Worm (Caenorhabditis elegans) whole organism, L4 larva: ENCODE results near the gene yju-2.

Experiments
- D1046.2 ChIP-seq: fragments of 200-800 bp; sonication (Bioruptor generic); IDR thresholded peaks from 2 replicates; pipeline ENCODE4 v1.3.6; 2022; ENCODE audit warnings: missing genetic modification characterization, missing compliant biosample characterization
- F10B5.3 ChIP-seq: sonication (generic microtip); optimal IDR thresholded peaks from 2 replicates; lab custom pipeline; 2016; ENCODE audit warnings: mild to moderate bottlenecking, missing genetic modification characterization, missing compliant biosample characterization
- F26F4.8 ChIP-seq: fragments of 200-800 bp; sonication (Bioruptor generic); conservative IDR thresholded peaks from 2 replicates; pipeline ENCODE4 v1.3.6; 2022; ENCODE audit warnings: missing genetic modification characterization, missing compliant biosample characterization
- Y105C5A.15 ChIP-seq: fragments of 200-800 bp; sonication (Bioruptor generic); IDR thresholded peaks from 2 replicates; pipeline ENCODE4 v1.3.6; 2022; ENCODE audit warnings: missing genetic modification characterization, missing compliant biosample characterization
- Y5F2A.4 ChIP-seq: fragments of 200-800 bp; sonication (Bioruptor generic); optimal IDR thresholded peaks from 2 replicates; lab custom pipeline; 2018; ENCODE audit warnings: mild to moderate bottlenecking, missing genetic modification characterization, missing compliant biosample characterization
- Y75B8A.6 ChIP-seq: fragments of 200-800 bp; sonication (Bioruptor generic); IDR thresholded peaks from 2 replicates; pipeline ENCODE4 v1.3.6; 2022; ENCODE audit warnings: missing genetic modification reagents, missing genetic modification characterization, missing compliant biosample characterization
- aha-1 ChIP-seq: fragments of 150-350 bp; peaks from one replicate; lab custom pipeline; 2014; ENCODE audit warnings: missing biosample characterization, missing genetic modification characterization
- ama-1 ChIP-seq: fragments of 150-350 bp; optimal IDR thresholded peaks from 2 replicates; lab custom pipeline; 2014; ENCODE audit warnings: inconsistent platforms, mixed read lengths
- arid-1 ChIP-seq: fragments of 200-800 bp; sonication (Bioruptor generic); conservative IDR thresholded peaks from 2 replicates; pipeline ENCODE4 v1.3.6; 2022; ENCODE audit warnings: missing genetic modification reagents, missing genetic modification characterization, missing compliant biosample characterization
- attf-4 ChIP-seq: sonication (generic microtip); optimal IDR thresholded peaks from 3 replicates; lab custom pipeline; 2017; ENCODE audit warnings: missing biosample characterization, missing genetic modification characterization
- ceh-20 ChIP-seq: fragments of 200-800 bp; sonication (Bioruptor generic); IDR thresholded peaks from 2 replicates; pipeline ENCODE4 v1.3.6; 2022; ENCODE audit warnings: missing genetic modification reagents, missing genetic modification characterization, missing compliant biosample characterization
- ceh-32 ChIP-seq: sonication (generic microtip); optimal IDR thresholded peaks from 2 replicates; lab custom pipeline; 2016; ENCODE audit warnings: mild to moderate bottlenecking, missing genetic modification characterization, missing compliant biosample characterization; ENCODE audit not compliant: poor library complexity
- ceh-44 ChIP-seq: fragments of 200-800 bp; sonication (Bioruptor generic); IDR thresholded peaks from 2 replicates; pipeline ENCODE4 v1.3.6; 2022; ENCODE audit warnings: missing genetic modification reagents, missing genetic modification characterization, missing compliant biosample characterization
- cey-2 ChIP-seq: sonication (generic microtip); optimal IDR thresholded peaks from 3 replicates; lab custom pipeline; 2017; ENCODE audit warnings: missing genetic modification characterization, mild to moderate bottlenecking, missing compliant biosample characterization, antibody characterized with exemption, borderline replicate concordance; ENCODE audit not compliant: insufficient read depth
- daf-12 ChIP-seq: fragments of 150-350 bp; optimal IDR thresholded peaks from 2 replicates; lab custom pipeline; 2014; ENCODE audit warnings: missing biosample characterization, missing genetic modification reagents, missing genetic modification characterization
- dmd-9 ChIP-seq: fragments of 200-800 bp; sonication (Bioruptor generic); IDR thresholded peaks from 2 replicates; pipeline ENCODE4 v1.3.6; 2022; ENCODE audit warnings: missing genetic modification reagents, missing genetic modification characterization, missing compliant biosample characterization
- duxl-1 ChIP-seq: sonication (generic microtip); optimal IDR thresholded peaks from 2 replicates; lab custom pipeline; 2016; ENCODE audit warnings: mild to moderate bottlenecking, missing genetic modification characterization, moderate library complexity, missing compliant biosample characterization; ENCODE audit not compliant: poor library complexity
- dve-1 ChIP-seq: sonication (generic microtip); optimal IDR thresholded peaks from 2 replicates; lab custom pipeline; 2017; ENCODE audit warnings: antibody characterized with exemption, mild to moderate bottlenecking, missing genetic modification characterization, missing compliant biosample characterization; ENCODE audit not compliant: insufficient read depth
- fos-1 ChIP-seq: fragments of 150-350 bp; optimal IDR thresholded peaks from 2 replicates; lab custom pipeline; 2014; ENCODE audit warnings: missing biosample characterization, missing genetic modification characterization
- gei-8 ChIP-seq: fragments of 200-800 bp; sonication (Bioruptor generic); optimal IDR thresholded peaks from 2 replicates; lab custom pipeline; 2018; ENCODE audit warnings: mild to moderate bottlenecking, missing genetic modification characterization, missing compliant biosample characterization
- jun-1 ChIP-seq: fragments of 150-350 bp; optimal IDR thresholded peaks from 2 replicates; lab custom pipeline; 2014; ENCODE audit warnings: missing biosample characterization, missing genetic modification reagents, missing genetic modification characterization
- lim-7 ChIP-seq: fragments of 200-800 bp; sonication (Bioruptor generic); IDR thresholded peaks from 2 replicates; pipeline ENCODE4 v1.3.6; 2022; ENCODE audit warnings: missing genetic modification characterization, missing compliant biosample characterization
- lin-1 ChIP-seq: fragments of 200-800 bp; sonication (Bioruptor generic); IDR thresholded peaks from 2 replicates; pipeline ENCODE4 v1.3.6; 2022; ENCODE audit warnings: missing genetic modification reagents, missing genetic modification characterization, missing compliant biosample characterization
- lin-13 ChIP-seq: fragments of 150-350 bp; optimal IDR thresholded peaks from 2 replicates; lab custom pipeline; 2014; ENCODE audit warnings: missing biosample characterization, missing genetic modification reagents, missing genetic modification characterization
- lir-3 ChIP-seq: sonication (generic microtip); optimal IDR thresholded peaks from 2 replicates; lab custom pipeline; 2016; ENCODE audit warnings: mild to moderate bottlenecking, missing genetic modification characterization, missing compliant biosample characterization
- madf-5 ChIP-seq, 2 experiments: fragments of 200-800 bp; sonication (Bioruptor generic); IDR thresholded peaks; 2 replicates each; pipeline ENCODE4 v1.3.6; 2022; ENCODE audit warnings: missing compliant biosample characterization in 2 of 2, missing genetic modification characterization in 2 of 2
- mdl-1 ChIP-seq, 2 experiments: fragments of 150-350 bp in 1 of 2; sonication (generic microtip) in 1 of 2; optimal IDR thresholded peaks; 2 replicates each; lab custom pipeline; 2014 to 2017; ENCODE audit warnings: missing biosample characterization in 2 of 2, missing genetic modification characterization in 2 of 2
- mdt-29 ChIP-seq: fragments of 200-800 bp; sonication (Bioruptor generic); IDR thresholded peaks from 2 replicates; pipeline ENCODE4 v1.3.6; 2022; ENCODE audit warnings: missing genetic modification reagents, missing genetic modification characterization, missing compliant biosample characterization
- mep-1 ChIP-seq: fragments of 150-350 bp; sonication (generic microtip); optimal IDR thresholded peaks from 3 replicates; lab custom pipeline; 2014; ENCODE audit warnings: missing biosample characterization, missing genetic modification characterization
- mes-2 ChIP-seq: sonication (generic microtip); optimal IDR thresholded peaks from 2 replicates; lab custom pipeline; 2016; ENCODE audit warnings: missing genotype, mild to moderate bottlenecking, missing genetic modification characterization, missing compliant biosample characterization; ENCODE audit not compliant: poor library complexity, severe bottlenecking
- mxl-2 ChIP-seq: fragments of 200-800 bp; sonication (Bioruptor generic); conservative IDR thresholded peaks from 2 replicates; pipeline ENCODE4 v1.3.6; 2022; ENCODE audit warnings: missing genetic modification reagents, missing genetic modification characterization, missing compliant biosample characterization
- mxl-3 ChIP-seq: fragments of 200-800 bp; sonication (Bioruptor generic); optimal IDR thresholded peaks from 2 replicates; lab custom pipeline; 2018; ENCODE audit warnings: mild to moderate bottlenecking, missing genetic modification characterization, missing compliant biosample characterization
- nhr-25 ChIP-seq: sonication (generic microtip); optimal IDR thresholded peaks from 2 replicates; lab custom pipeline; 2017; ENCODE audit warnings: missing genetic modification characterization, mild to moderate bottlenecking, missing compliant biosample characterization, antibody characterized with exemption, moderate library complexity, borderline replicate concordance; ENCODE audit not compliant: insufficient read depth
- nhr-42 ChIP-seq: fragments of 200-800 bp; sonication (Bioruptor generic); IDR thresholded peaks from 2 replicates; pipeline ENCODE4 v1.3.6; 2022; ENCODE audit warnings: missing genetic modification characterization, missing compliant biosample characterization
- nhr-48 ChIP-seq: sonication (generic microtip); optimal IDR thresholded peaks from 2 replicates; lab custom pipeline; 2016; ENCODE audit warnings: mild to moderate bottlenecking, missing genetic modification characterization, missing compliant biosample characterization
- nhr-76 ChIP-seq: fragments of 150-350 bp; optimal IDR thresholded peaks from 2 replicates; lab custom pipeline; 2014; ENCODE audit warnings: missing biosample characterization, missing genetic modification characterization
- nhr-77 ChIP-seq: fragments of 150-350 bp; optimal IDR thresholded peaks from 2 replicates; lab custom pipeline; 2014; ENCODE audit warnings: missing biosample characterization, missing genetic modification characterization
- pqm-1 ChIP-seq: sonication (generic microtip); optimal IDR thresholded peaks from 2 replicates; lab custom pipeline; 2017; ENCODE audit warnings: missing biosample characterization, missing genetic modification characterization
- rbr-2 ChIP-seq: sonication (generic microtip); optimal IDR thresholded peaks from 2 replicates; lab custom pipeline; 2016; ENCODE audit warnings: missing genotype, missing genetic modification characterization, missing compliant biosample characterization
- sdz-12 ChIP-seq: fragments of 200-800 bp; sonication (Bioruptor generic); optimal IDR thresholded peaks from 2 replicates; lab custom pipeline; 2018; ENCODE audit warnings: mild to moderate bottlenecking, missing genetic modification characterization, missing compliant biosample characterization
- set-16 ChIP-seq: fragments of 200-800 bp; sonication (Bioruptor generic); IDR thresholded peaks from 2 replicates; pipeline ENCODE4 v1.3.6; 2022; ENCODE audit warnings: missing genetic modification reagents, missing genetic modification characterization, missing compliant biosample characterization
- snpc-1.2 ChIP-seq: fragments of 200-800 bp; sonication (Bioruptor generic); IDR thresholded peaks from 2 replicates; pipeline ENCODE4 v1.3.6; 2022; ENCODE audit warnings: missing genetic modification reagents, missing genetic modification characterization, missing compliant biosample characterization
- snpc-4 ChIP-seq: fragments of 150-350 bp; optimal IDR thresholded peaks from 2 replicates; lab custom pipeline; 2014; ENCODE audit warnings: missing biosample characterization, missing genetic modification characterization
- tag-97 ChIP-seq: fragments of 200-800 bp; sonication (Bioruptor generic); IDR thresholded peaks from 2 replicates; pipeline ENCODE4 v1.3.6; 2022; ENCODE audit warnings: missing genetic modification characterization, missing compliant biosample characterization
- unc-130 ChIP-seq: sonication (generic microtip); optimal IDR thresholded peaks from 2 replicates; lab custom pipeline; 2016; ENCODE audit warnings: missing genetic modification reagents, missing genetic modification characterization, missing compliant biosample characterization
- zag-1 ChIP-seq: fragments of 150-350 bp; optimal IDR thresholded peaks from 2 replicates; lab custom pipeline; 2014; ENCODE audit warnings: missing biosample characterization, missing genetic modification characterization
- zfp-2 ChIP-seq: sonication (generic microtip); optimal IDR thresholded peaks from 2 replicates; lab custom pipeline; 2016; ENCODE audit warnings: mild to moderate bottlenecking, missing genetic modification characterization, missing compliant biosample characterization
- zip-11 ChIP-seq: fragments of 200-800 bp; sonication (Bioruptor generic); IDR thresholded peaks from 2 replicates; pipeline ENCODE4 v1.3.6; 2022; ENCODE audit warnings: missing genetic modification characterization, missing compliant biosample characterization
- ztf-11 ChIP-seq: fragments of 150-350 bp; optimal IDR thresholded peaks from 2 replicates; lab custom pipeline; 2014; ENCODE audit warnings: missing biosample characterization, missing genetic modification characterization
- ztf-7 ChIP-seq: fragments of 150-350 bp; optimal IDR thresholded peaks from 2 replicates; lab custom pipeline; 2014; ENCODE audit warnings: missing biosample characterization, missing genetic modification characterization

The yju-2 gene

DNA sequence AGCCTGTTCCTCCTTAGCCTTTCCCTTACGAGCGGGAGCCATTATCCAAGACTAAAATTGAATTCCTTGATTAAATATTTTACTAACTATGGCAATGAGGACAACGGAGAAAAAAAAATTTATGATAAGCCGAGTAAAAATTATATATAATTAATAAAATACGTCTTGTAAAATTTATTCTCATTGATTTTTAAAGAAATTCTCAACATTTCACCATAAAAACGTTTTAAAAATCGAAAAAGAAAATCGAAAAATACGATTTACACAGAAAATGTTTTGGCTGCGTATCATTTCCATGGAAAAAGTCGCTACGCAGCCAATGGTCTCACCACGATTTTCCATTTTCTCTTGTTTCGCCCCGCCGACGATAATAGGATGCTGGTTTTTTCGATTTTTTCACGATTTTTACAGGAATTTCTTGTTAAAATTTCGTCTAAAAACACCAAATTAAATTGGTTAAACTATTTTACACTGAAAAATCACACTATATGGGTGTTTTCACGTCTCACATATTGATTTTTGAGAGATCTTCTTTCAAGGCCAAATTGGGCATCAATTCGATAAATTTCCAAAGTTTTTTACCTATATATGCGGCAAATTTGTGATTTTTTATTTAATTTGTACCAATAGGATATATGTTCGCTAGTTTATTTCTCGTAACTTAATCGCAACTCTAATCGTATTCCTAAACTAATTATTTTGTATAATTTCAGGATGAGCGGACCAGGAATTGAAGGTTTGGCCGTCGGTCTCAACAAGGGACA lies 4.4 kb upstream of the yju-2 start, which contains the start of the genes rps-14 and rpl-36 (continued):
- TF ChIP-seq madf-5 (GFP tag; IDR thresholded peaks at IDR 0.05; lab: Robert Waterston, UW) (no peak), fos-1 (tag; lab: Kevin White, UChicago) (no peak), mep-1 (peak; percentile 91), F26F4.8 (GFP tag; lab: Robert Waterston, UW) (no peak), gei-8 (GFP tag; lab: Kevin White, UChicago) (no peak), ama-1 (lab: Kevin White, UChicago) (peak; percentile 71), set-16 (GFP tag; lab: Robert Waterston, UW) (no peak), dve-1 (tag; lab: Kevin White, UChicago) (peak; percentile 95), rbr-2 (tag; lab: Kevin White, UChicago) (peak; percentile 81), cey-2 (tag; lab: Kevin White, UChicago) (no peak), mdt-29 (no peak), zfp-2 (peak; percentile 95), mxl-3 (GFP tag; lab: Kevin White, UChicago) (no peak), mdl-1 (tag; optimal IDR thresholded peaks at IDR 0.05; lab: Kevin White, UChicago) (peak in 1 of 2 experiments; percentile 16), sdz-12 (GFP tag; lab: Kevin White, UChicago) (no peak), daf-12 (tag; lab: Kevin White, UChicago) (no peak), zag-1 (tag; lab: Kevin White, UChicago) (no peak), nhr-25 (tag; lab: Kevin White, UChicago) (peak; percentile 62), lin-13 (GFP tag; lab: Kevin White, UChicago) (peak; percentile 60), unc-130 (GFP tag; lab: Kevin White, UChicago) (no peak), mes-2 (tag; lab: Kevin White, UChicago) (peak; percentile 92), tag-97 (no peak), nhr-77 (tag; lab: Kevin White, UChicago) (peak; percentile 94), snpc-1.2 (0 out of 2 replicates have a peak, but pooled peaks have one; percentile 9), arid-1 (0 out of 2 replicates have a peak, but pooled peaks have one; percentile 28), snpc-4 (tag; lab: Kevin White, UChicago) (peak; percentile 17), nhr-76 (tag; lab: Kevin White, UChicago) (no peak), ceh-32 (tag; lab: Kevin White, UChicago) (no peak), dmd-9 (GFP tag; lab: Robert Waterston, UW) (no peak), aha-1 (peak; percentile 98), duxl-1 (tag; lab: Kevin White, UChicago) (peak; percentile 76), pqm-1 (tag; lab: Kevin White, UChicago) (no peak), lir-3 (tag; lab: Kevin White, UChicago) (no peak), ceh-44 (GFP tag; lab: Robert Waterston, UW) (no peak), Y75B8A.6 (GFP tag; lab: Robert Waterston, UW) (no peak), jun-1 (tag; lab: Kevin White, UChicago) (peak; percentile 21), ztf-11 (tag; lab: Kevin White, UChicago) (no peak), F10B5.3 (tag; lab: Kevin White, UChicago) (no peak), mxl-2 (GFP tag; lab: Robert Waterston, UW) (no peak), zip-11 (GFP tag; lab: Robert Waterston, UW) (no peak), Y5F2A.4 (GFP tag; lab: Kevin White, UChicago) (no peak), lim-7 (GFP tag; lab: Robert Waterston, UW) (no peak), ceh-20 (GFP tag; lab: Robert Waterston, UW) (peak; percentile 63; the same call in 1 of the 2 replicates), attf-4 (tag; lab: Kevin White, UChicago) (no peak), ztf-7 (tag; lab: Kevin White, UChicago) (peak; percentile 75), nhr-42 (peak; percentile 53; the same call in 1 of the 2 replicates), nhr-48 (tag; lab: Kevin White, UChicago) (peak; percentile 35), D1046.2 (GFP tag; lab: Robert Waterston, UW) (no peak), lin-1 (GFP tag; lab: Robert Waterston, UW) (no peak), Y105C5A.15 (GFP tag; lab: Robert Waterston, UW) (no peak)
